Worm (Caenorhabditis elegans): Measurements from ENCODE around the gene K02B2.6.

Gene K02B2.6

ce11 chrIV:5973947-5974495 lies 12.0 kb upstream of the K02B2.6 start (continued):
- TF ChIP-seq mab-5 (tag; optimal IDR thresholded peaks at IDR 0.05), result no peak
- TF ChIP-seq elt-1 (tag; optimal IDR thresholded peaks at IDR 0.05; ENCODE audit: borderline replicate concordance, insufficient read depth), result no peak
- TF ChIP-seq lin-32 (GFP tag; optimal IDR thresholded peaks at IDR 0.05), result no peak
- no peak for TF ChIP-seq tbx-8 (GFP tag; optimal IDR thresholded peaks at IDR 0.05)
- TF ChIP-seq zip-8 (tag; optimal IDR thresholded peaks at IDR 0.05), result no peak
- peak; percentile 36 for TF ChIP-seq mls-2 (tag; optimal IDR thresholded peaks at IDR 0.05)
- TF ChIP-seq ces-1 (GFP tag; optimal IDR thresholded peaks at IDR 0.05), result peak; percentile 84
- TF ChIP-seq elt-3 (tag; optimal IDR thresholded peaks at IDR 0.05), result no peak
- no peak for TF ChIP-seq nhr-2 (tag; optimal IDR thresholded peaks at IDR 0.05)

ce11 chrIV:5970526-5970925 lies 8.5 kb upstream of the K02B2.6 start:
- no peak for TF ChIP-seq lsy-2 (tag; optimal IDR thresholded peaks at IDR 0.05)
- TF ChIP-seq ceh-83 (GFP tag; optimal IDR thresholded peaks at IDR 0.05), result no peak
- TF ChIP-seq mep-1 (tag; optimal IDR thresholded peaks at IDR 0.05), result peak; percentile 18
- TF ChIP-seq M03D4.4 (tag; optimal IDR thresholded peaks at IDR 0.05), result no peak
- no peak for TF ChIP-seq mls-2 (tag; optimal IDR thresholded peaks at IDR 0.05)
- no peak for TF ChIP-seq lin-13 (tag; optimal IDR thresholded peaks at IDR 0.05)
- TF ChIP-seq nhr-2 (tag; optimal IDR thresholded peaks at IDR 0.05), result no peak
- peak; percentile 25 for TF ChIP-seq lin-32 (GFP tag; optimal IDR thresholded peaks at IDR 0.05)
- no peak for TF ChIP-seq tbx-8 (GFP tag; optimal IDR thresholded peaks at IDR 0.05)
- TF ChIP-seq pha-4 (tag; optimal IDR thresholded peaks at IDR 0.05), result no peak
- TF ChIP-seq ham-2 (GFP tag; optimal IDR thresholded peaks at IDR 0.05), result no peak
- TF ChIP-seq snpc-4 (tag; optimal IDR thresholded peaks at IDR 0.05), result no peak
- peak; percentile 88 for TF ChIP-seq cnd-1 (tag; optimal IDR thresholded peaks at IDR 0.05)
- TF ChIP-seq unc-39 (tag; optimal IDR thresholded peaks at IDR 0.05), result peak; percentile 23
- no peak for TF ChIP-seq sem-2 (GFP tag; optimal IDR thresholded peaks at IDR 0.05)
- no peak for TF ChIP-seq mab-5 (tag; optimal IDR thresholded peaks at IDR 0.05)
- TF ChIP-seq unc-62 (GFP tag; optimal IDR thresholded peaks at IDR 0.05), result peak; percentile 13
- no peak for TF ChIP-seq blmp-1 (tag; optimal IDR thresholded peaks at IDR 0.05)
- peak; percentile 65 for TF ChIP-seq hlh-1 (tag; optimal IDR thresholded peaks at IDR 0.05)
- no peak for TF ChIP-seq nhr-28 (tag; optimal IDR thresholded peaks at IDR 0.05)
- peak; percentile 48 for TF ChIP-seq ztf-11 (tag; optimal IDR thresholded peaks at IDR 0.05)
- no peak for TF ChIP-seq nhr-237 (tag; optimal IDR thresholded peaks at IDR 0.05)
- peak; percentile 80 for TF ChIP-seq ces-1 (GFP tag; optimal IDR thresholded peaks at IDR 0.05)
- TF ChIP-seq nhr-12 (tag; optimal IDR thresholded peaks at IDR 0.05), result no peak
- no peak for TF ChIP-seq flh-1 (GFP tag; optimal IDR thresholded peaks at IDR 0.05)
- no peak for TF ChIP-seq zip-8 (tag; optimal IDR thresholded peaks at IDR 0.05)
- no peak for TF ChIP-seq elt-1 (tag; optimal IDR thresholded peaks at IDR 0.05; ENCODE audit: borderline replicate concordance, insufficient read depth)
- no peak for TF ChIP-seq elt-3 (tag; optimal IDR thresholded peaks at IDR 0.05)

ce11 chrIV:5967035-5967499 lies 5.0 kb upstream of the K02B2.6 start:
- TF ChIP-seq mls-2 (tag; optimal IDR thresholded peaks at IDR 0.05), result peak; percentile 86
- no peak for TF ChIP-seq nhr-76 (tag; optimal IDR thresholded peaks at IDR 0.05)
- peak; percentile 85 for TF ChIP-seq ham-2 (GFP tag; optimal IDR thresholded peaks at IDR 0.05)
- TF ChIP-seq sem-2 (GFP tag; optimal IDR thresholded peaks at IDR 0.05), result peak; percentile 79
- TF ChIP-seq lin-32 (GFP tag; optimal IDR thresholded peaks at IDR 0.05), result peak; percentile 76
- no peak for TF ChIP-seq zip-8 (tag; optimal IDR thresholded peaks at IDR 0.05)
- TF ChIP-seq elt-3 (tag; optimal IDR thresholded peaks at IDR 0.05), result no peak
- peak; percentile 92 for TF ChIP-seq sptf-1 (tag; optimal IDR thresholded peaks at IDR 0.05)
- no peak for TF ChIP-seq snpc-4 (tag; optimal IDR thresholded peaks at IDR 0.05)
- no peak for TF ChIP-seq nhr-12 (tag; optimal IDR thresholded peaks at IDR 0.05)
- TF ChIP-seq ceh-39 (tag; optimal IDR thresholded peaks at IDR 0.05), result peak; percentile 9
- no peak for TF ChIP-seq nhr-237 (tag; optimal IDR thresholded peaks at IDR 0.05)
- TF ChIP-seq unc-62 (GFP tag; optimal IDR thresholded peaks at IDR 0.05), result peak; percentile 39
- TF ChIP-seq unc-39 (tag; optimal IDR thresholded peaks at IDR 0.05), result peak; percentile 24
- TF ChIP-seq lin-13 (tag; optimal IDR thresholded peaks at IDR 0.05), result no peak
- peak; percentile 89 for TF ChIP-seq M03D4.4 (tag; optimal IDR thresholded peaks at IDR 0.05)
- peak; percentile 39 for TF ChIP-seq hlh-1 (tag; optimal IDR thresholded peaks at IDR 0.05)
- peak; percentile 91 for TF ChIP-seq ceh-83 (GFP tag; optimal IDR thresholded peaks at IDR 0.05)
- peak; percentile 92 for TF ChIP-seq drap-1 (GFP tag; optimal IDR thresholded peaks at IDR 0.05)
- TF ChIP-seq bed-3 (GFP tag; optimal IDR thresholded peaks at IDR 0.05), result peak; percentile 67
- peak; percentile 69 for TF ChIP-seq pha-4 (tag; optimal IDR thresholded peaks at IDR 0.05)
- peak; percentile 79 for TF ChIP-seq mep-1 (tag; optimal IDR thresholded peaks at IDR 0.05)
- peak; percentile 57 for TF ChIP-seq nhr-28 (tag; optimal IDR thresholded peaks at IDR 0.05)
- no peak for TF ChIP-seq nhr-2 (tag; optimal IDR thresholded peaks at IDR 0.05)
- peak; percentile 92 for TF ChIP-seq cnd-1 (tag; optimal IDR thresholded peaks at IDR 0.05)
- TF ChIP-seq flh-1 (GFP tag; optimal IDR thresholded peaks at IDR 0.05), result peak; percentile 61
- TF ChIP-seq ces-1 (GFP tag; optimal IDR thresholded peaks at IDR 0.05), result peak; percentile 63
- TF ChIP-seq tbx-8 (GFP tag; optimal IDR thresholded peaks at IDR 0.05), result peak; percentile 40
- peak; percentile 97 for TF ChIP-seq unc-120 (tag; optimal IDR thresholded peaks at IDR 0.05; ENCODE audit: poor library complexity, severe bottlenecking)
- TF ChIP-seq mab-5 (tag; optimal IDR thresholded peaks at IDR 0.05), result no peak
- no peak for TF ChIP-seq blmp-1 (tag; optimal IDR thresholded peaks at IDR 0.05)
- TF ChIP-seq elt-1 (tag; optimal IDR thresholded peaks at IDR 0.05; ENCODE audit: borderline replicate concordance, insufficient read depth), result no peak
- peak; percentile 19 for TF ChIP-seq lsy-2 (tag; optimal IDR thresholded peaks at IDR 0.05)
- TF ChIP-seq ceh-43 (GFP tag; optimal IDR thresholded peaks at IDR 0.05), result peak; percentile 67
- peak; percentile 27 for TF ChIP-seq ztf-11 (tag; optimal IDR thresholded peaks at IDR 0.05)
